Fruit fly (Drosophila melanogaster) whole organism, embryonic: ENCODE data around the gene gl.

Source experiments
- Atf-2 ChIP-seq: fragments of 200-800 bp; sonication (Bioruptor generic); optimal IDR thresholded peaks from 2 replicates; lab custom pipeline; 2016; ENCODE audit warnings: missing biosample characterization, missing genetic modification characterization
- Blimp-1 ChIP-seq: fragments of 200-800 bp; sonication (Bioruptor generic); optimal IDR thresholded peaks from 3 replicates; lab custom pipeline; 2018; ENCODE audit warnings: missing biosample characterization, missing genetic modification characterization, mild to moderate bottlenecking, moderate library complexity, missing genetic modification reagents
- CG10431 ChIP-seq: fragments of 200-800 bp; sonication (Bioruptor generic); optimal IDR thresholded peaks from 3 replicates; lab custom pipeline; 2018; ENCODE audit warnings: missing biosample characterization, mild to moderate bottlenecking, missing genetic modification characterization
- CG10462 ChIP-seq: fragments of 200-800 bp; sonication (Bioruptor generic); optimal IDR thresholded peaks from 2 replicates; lab custom pipeline; 2016; ENCODE audit warnings: missing biosample characterization, missing genetic modification characterization
- CG10543 ChIP-seq: fragments of 200-800 bp; sonication (Bioruptor generic); optimal IDR thresholded peaks from 3 replicates; lab custom pipeline; 2017; ENCODE audit warnings: missing biosample characterization, mild to moderate bottlenecking, missing genetic modification characterization, moderate library complexity
- CG11456 ChIP-seq: fragments of 200-800 bp; sonication (Bioruptor generic); IDR thresholded peaks from 3 replicates; pipeline ENCODE4 v1.3.6; 2022; ENCODE audit warnings: missing biosample characterization, missing genetic modification characterization
- CG12104 ChIP-seq: fragments of 200-800 bp; sonication (Bioruptor generic); optimal IDR thresholded peaks from 3 replicates; lab custom pipeline; 2016; ENCODE audit warnings: missing biosample characterization, missing genetic modification characterization
- CG14441 ChIP-seq: fragments of 200-800 bp; sonication (Bioruptor generic); IDR thresholded peaks from 2 replicates; pipeline ENCODE4 v1.3.6; 2022; ENCODE audit warnings: missing biosample characterization, missing genetic modification characterization
- CG16813 ChIP-seq: fragments of 200-800 bp; sonication (Bioruptor generic); IDR thresholded peaks from 3 replicates; pipeline ENCODE4 v1.3.6; 2022; ENCODE audit warnings: missing biosample characterization, missing genetic modification characterization; ENCODE audit not compliant: partially characterized antibody
- CG17359 ChIP-seq: fragments of 200-800 bp; sonication (Bioruptor generic); optimal IDR thresholded peaks from 3 replicates; lab custom pipeline; 2018; ENCODE audit warnings: missing biosample characterization, mild to moderate bottlenecking, missing genetic modification characterization, moderate library complexity
- CG1792 ChIP-seq: fragments of 200-800 bp; sonication (Bioruptor generic); optimal IDR thresholded peaks from 2 replicates; lab custom pipeline; 2016; ENCODE audit warnings: missing biosample characterization, missing genetic modification characterization
- CG18011 ChIP-seq: fragments of 200-800 bp; sonication (Bioruptor generic); optimal IDR thresholded peaks from 2 replicates; lab custom pipeline; 2017; ENCODE audit warnings: missing biosample characterization, missing genetic modification characterization, mild to moderate bottlenecking, moderate library complexity, missing genotype
- CG1832 ChIP-seq: fragments of 200-800 bp; sonication (Bioruptor generic); optimal IDR thresholded peaks from 2 replicates; lab custom pipeline; 2017; ENCODE audit warnings: missing biosample characterization, mild to moderate bottlenecking, missing genetic modification characterization, inconsistent platforms
- CG2678 ChIP-seq: fragments of 200-800 bp; sonication (Bioruptor generic); optimal IDR thresholded peaks from 3 replicates; lab custom pipeline; 2019; ENCODE audit warnings: missing biosample characterization, mild to moderate bottlenecking, missing genetic modification characterization, moderate library complexity
- CG3065 ChIP-seq: fragments of 200-800 bp; sonication (Bioruptor generic); optimal IDR thresholded peaks from 2 replicates; lab custom pipeline; 2016; ENCODE audit warnings: missing biosample characterization, missing genetic modification characterization
- CG31388 ChIP-seq: fragments of 200-800 bp; sonication (Bioruptor generic); optimal IDR thresholded peaks from 2 replicates; lab custom pipeline; 2016; ENCODE audit warnings: missing biosample characterization, missing genetic modification characterization
- CG34224 ChIP-seq: fragments of 200-800 bp; sonication (Bioruptor generic); IDR thresholded peaks from 3 replicates; pipeline ENCODE4 v1.3.6; 2022; ENCODE audit warnings: missing biosample characterization, missing genetic modification characterization; ENCODE audit not compliant: partially characterized antibody
- CG3995 ChIP-seq: fragments of 200-800 bp; sonication (Bioruptor generic); optimal IDR thresholded peaks from 3 replicates; lab custom pipeline; 2016; ENCODE audit warnings: missing biosample characterization, missing genetic modification characterization
- CG4328 ChIP-seq: fragments of 200-800 bp; sonication (Bioruptor generic); optimal IDR thresholded peaks from 3 replicates; lab custom pipeline; 2017; ENCODE audit warnings: missing biosample characterization, missing genetic modification reagents, missing genetic modification characterization
- CG4617 ChIP-seq: fragments of 200-800 bp; sonication (Bioruptor generic); optimal IDR thresholded peaks from 3 replicates; lab custom pipeline; 2016; ENCODE audit warnings: missing biosample characterization, missing genetic modification characterization, borderline replicate concordance
- CG5245 ChIP-seq: fragments of 200-800 bp; sonication (Bioruptor generic); optimal IDR thresholded peaks from 3 replicates; lab custom pipeline; 2016; ENCODE audit warnings: missing biosample characterization, missing genetic modification characterization
- CG7839 ChIP-seq: fragments of 200-800 bp; sonication (Bioruptor generic); optimal IDR thresholded peaks from 3 replicates; lab custom pipeline; 2018; ENCODE audit warnings: missing biosample characterization, mild to moderate bottlenecking, missing genetic modification characterization, moderate library complexity
- CG8388 ChIP-seq: fragments of 200-800 bp; sonication (Bioruptor generic); optimal IDR thresholded peaks from 2 replicates; lab custom pipeline; 2019; ENCODE audit warnings: missing biosample characterization, mild to moderate bottlenecking, missing genetic modification characterization, moderate library complexity
- CTCF ChIP-seq: fragments of 200-800 bp; sonication (Bioruptor generic); optimal IDR thresholded peaks from 2 replicates; lab custom pipeline; 2017; ENCODE audit warnings: missing biosample characterization, mild to moderate bottlenecking, missing genetic modification characterization, moderate library complexity
- CrebB ChIP-seq: fragments of 200-800 bp; sonication (Bioruptor generic); optimal IDR thresholded peaks from 3 replicates; lab custom pipeline; 2018; ENCODE audit warnings: missing biosample characterization, mild to moderate bottlenecking, missing genetic modification characterization
- Dek ChIP-seq: fragments of 200-800 bp; sonication (Bioruptor generic); optimal IDR thresholded peaks from 3 replicates; lab custom pipeline; 2019; ENCODE audit warnings: missing biosample characterization, mild to moderate bottlenecking, missing genetic modification characterization, moderate library complexity
- Dip2 ChIP-seq: fragments of 200-800 bp; sonication (Bioruptor generic); IDR thresholded peaks from 2 replicates; pipeline ENCODE4 v1.3.6; 2022; ENCODE audit warnings: missing biosample characterization, missing genetic modification characterization
- E2f1 ChIP-seq: fragments of 200-800 bp; sonication (Bioruptor generic); IDR thresholded peaks from 2 replicates; pipeline ENCODE4 v1.3.6; 2022; ENCODE audit warnings: missing biosample characterization, missing genetic modification characterization
- HLHmδ ChIP-seq: fragments of 200-800 bp; sonication (Bioruptor generic); optimal IDR thresholded peaks from 2 replicates; lab custom pipeline; 2018; ENCODE audit warnings: missing biosample characterization, mild to moderate bottlenecking, missing genetic modification characterization, moderate library complexity
- Hr51 ChIP-seq, 2 experiments: fragments of 200-800 bp; sonication (Bioruptor generic); optimal IDR thresholded peaks; 2 replicates in 1 of 2; 3 replicates in 1 of 2; lab custom pipeline; 2016 to 2018; ENCODE audit warnings: missing biosample characterization in 2 of 2, missing genetic modification characterization in 2 of 2, mild to moderate bottlenecking in 1 of 2, moderate library complexity in 1 of 2
- MBD-R2 ChIP-seq: fragments of 200-800 bp; sonication (Bioruptor generic); IDR thresholded peaks from 2 replicates; pipeline ENCODE4 v1.3.6; 2022; ENCODE audit warnings: missing biosample characterization, missing genetic modification characterization
- Max ChIP-seq: fragments of 200-800 bp; sonication (Bioruptor generic); optimal IDR thresholded peaks from 2 replicates; lab custom pipeline; 2016; ENCODE audit warnings: missing biosample characterization, mild to moderate bottlenecking, missing genetic modification characterization
- Tbp ChIP-seq: fragments of >200 bp; optimal IDR thresholded peaks from 2 replicates; lab custom pipeline; 2018; ENCODE audit warnings: missing biosample characterization, missing genetic modification characterization
- ato ChIP-seq: fragments of 200-800 bp; sonication (Bioruptor generic); IDR thresholded peaks from 2 replicates; pipeline ENCODE4 v1.3.6; 2022; ENCODE audit warnings: missing biosample characterization, missing genetic modification characterization; ENCODE audit not compliant: partially characterized antibody
- btn ChIP-seq: fragments of 200-800 bp; sonication (Bioruptor generic); optimal IDR thresholded peaks from 2 replicates; lab custom pipeline; 2016; ENCODE audit warnings: missing biosample characterization, missing genetic modification characterization
- dati ChIP-seq: fragments of 200-800 bp; sonication (Bioruptor generic); IDR thresholded peaks from 2 replicates; pipeline ENCODE4 v1.3.6; 2022; ENCODE audit warnings: missing biosample characterization, missing genetic modification characterization
- ewg ChIP-seq: fragments of 200-800 bp; sonication (Bioruptor generic); optimal IDR thresholded peaks from 3 replicates; lab custom pipeline; 2017; ENCODE audit warnings: mild to moderate bottlenecking, missing biosample characterization, missing genetic modification reagents, missing genetic modification characterization
- ftz-f1 ChIP-seq: fragments of 200-800 bp; sonication (Bioruptor generic); optimal IDR thresholded peaks from 2 replicates; lab custom pipeline; 2016; ENCODE audit warnings: missing biosample characterization, missing genetic modification characterization
- gce ChIP-seq: fragments of 200-800 bp; sonication (Bioruptor generic); IDR thresholded peaks from 3 replicates; pipeline ENCODE4 v1.3.6; 2022; ENCODE audit warnings: missing biosample characterization, missing genetic modification characterization
- gem ChIP-seq: fragments of 200-800 bp; sonication (Bioruptor generic); optimal IDR thresholded peaks from 2 replicates; lab custom pipeline; 2019; ENCODE audit warnings: missing biosample characterization, mild to moderate bottlenecking, missing genetic modification characterization, moderate library complexity
- grn ChIP-seq: fragments of 200-800 bp; sonication (Bioruptor generic); optimal IDR thresholded peaks from 3 replicates; lab custom pipeline; 2017; ENCODE audit warnings: missing biosample characterization, missing genetic modification characterization
- gsb ChIP-seq: fragments of 200-800 bp; sonication (Bioruptor generic); IDR thresholded peaks from 2 replicates; pipeline ENCODE4 v1.3.6; 2022; ENCODE audit warnings: missing biosample characterization, missing genetic modification characterization
- gsb-n ChIP-seq: fragments of 200-800 bp; sonication (Bioruptor generic); optimal IDR thresholded peaks from 3 replicates; lab custom pipeline; 2018; ENCODE audit warnings: missing biosample characterization, mild to moderate bottlenecking, missing genetic modification characterization
- nmo ChIP-seq: fragments of 200-800 bp; sonication (Bioruptor generic); optimal IDR thresholded peaks from 2 replicates; lab custom pipeline; 2018; ENCODE audit warnings: missing biosample characterization, mild to moderate bottlenecking, missing genetic modification characterization, moderate library complexity
- nom ChIP-seq: fragments of 200-800 bp; sonication (Bioruptor generic); optimal IDR thresholded peaks from 2 replicates; lab custom pipeline; 2017; ENCODE audit warnings: missing biosample characterization, missing genetic modification characterization, mild to moderate bottlenecking, moderate library complexity, missing genetic modification reagents
- sima ChIP-seq: fragments of 200-800 bp; sonication (Bioruptor generic); optimal IDR thresholded peaks from 2 replicates; lab custom pipeline; 2016; ENCODE audit warnings: missing biosample characterization, missing genetic modification characterization
- tap ChIP-seq: fragments of 200-800 bp; optimal IDR thresholded peaks from 3 replicates; lab custom pipeline; 2019; ENCODE audit warnings: missing biosample characterization, mild to moderate bottlenecking, missing genetic modification characterization, moderate library complexity
- tup ChIP-seq: fragments of 200-800 bp; sonication (Bioruptor generic); optimal IDR thresholded peaks from 2 replicates; lab custom pipeline; 2016; ENCODE audit warnings: missing biosample characterization, mild to moderate bottlenecking, missing genetic modification characterization, moderate library complexity
- vfl ChIP-seq: fragments of 200-800 bp; sonication (Bioruptor generic); optimal IDR thresholded peaks from 2 replicates; lab custom pipeline; 2016; ENCODE audit warnings: missing biosample characterization, missing genetic modification characterization
- zf30C ChIP-seq: fragments of 200-800 bp; sonication (Bioruptor generic); optimal IDR thresholded peaks from 3 replicates; lab custom pipeline; 2018; ENCODE audit warnings: missing biosample characterization, mild to moderate bottlenecking, missing genetic modification characterization

gl gene

DNA sequence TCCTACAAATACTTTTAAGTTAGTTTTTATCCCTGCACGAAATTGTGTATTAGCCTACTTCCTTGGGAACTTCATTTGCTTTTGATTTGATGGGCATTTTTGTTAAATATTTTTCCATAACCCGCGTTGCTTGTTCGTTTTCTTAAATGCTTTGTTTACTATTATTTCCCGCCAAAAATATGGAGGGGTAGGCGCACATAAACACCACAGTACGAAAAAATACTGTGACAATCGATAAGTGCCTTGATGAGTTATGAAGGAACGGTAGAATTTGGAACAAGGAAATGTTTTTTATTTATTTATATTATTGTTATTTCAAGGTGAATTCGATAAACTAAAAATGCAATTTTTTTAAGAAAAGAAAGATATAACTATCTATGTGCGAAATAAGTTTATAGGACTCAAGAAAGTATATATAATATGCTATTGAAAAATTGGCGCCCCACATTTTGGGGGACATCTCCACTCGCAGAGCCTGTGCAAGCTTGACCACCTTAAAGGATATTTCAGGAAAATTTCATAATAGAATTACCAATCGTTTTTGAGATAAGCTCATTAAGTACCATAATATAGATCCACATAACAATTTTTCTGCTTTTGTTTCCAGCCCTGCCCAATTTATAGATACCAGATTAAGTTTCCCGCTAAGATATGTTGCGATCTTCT, 6.4 kb downstream of the gl start, which contains the start of the genes WRNexo and Nup43 (continued):
- no peak for TF ChIP-seq CG10431 (GFP tag; lab: Kevin White, UChicago)
- TF ChIP-seq nom (GFP tag; lab: Kevin White, UChicago): no peak
- no peak for TF ChIP-seq ewg (GFP tag; lab: Kevin White, UChicago)
- no peak for TF ChIP-seq CrebB (tag; lab: Kevin White, UChicago)
- TF ChIP-seq CG3065: no peak
- no peak for TF ChIP-seq CG4617
- no peak for TF ChIP-seq Blimp-1
- no peak for TF ChIP-seq CG2678 (tag; lab: Kevin White, UChicago)
- TF ChIP-seq Tbp (GFP tag; lab: Kevin White, UChicago): no peak
- peak; percentile 21; the same call in 1 of the 2 replicates for TF ChIP-seq CG14441 (GFP tag; lab: Robert Waterston, UW)
- TF ChIP-seq CG31388 (GFP tag; lab: Kevin White, UChicago): no peak
- TF ChIP-seq gce (GFP tag; lab: Robert Waterston, UW): no peak
- TF ChIP-seq zf30C (GFP tag; lab: Kevin White, UChicago): no peak
- TF ChIP-seq Max (GFP tag; lab: Kevin White, UChicago): no peak
- TF ChIP-seq CG10543: no peak
- TF ChIP-seq tup (GFP tag; lab: Kevin White, UChicago): no peak
- TF ChIP-seq ftz-f1 (GFP tag; lab: Kevin White, UChicago): no peak
- peak; percentile 17; the same call in 1 of the 3 replicates for TF ChIP-seq CG11456
- TF ChIP-seq CTCF (GFP tag; lab: Kevin White, UChicago): no peak
- no peak for TF ChIP-seq MBD-R2
- TF ChIP-seq CG10462 (GFP tag; lab: Kevin White, UChicago): peak; percentile 19
- TF ChIP-seq tap (tag; lab: Kevin White, UChicago): no peak
- TF ChIP-seq nmo (GFP tag; lab: Kevin White, UChicago): peak; percentile 71
- TF ChIP-seq gsb (GFP tag; lab: Robert Waterston, UW): no peak
- no peak for TF ChIP-seq btn (GFP tag; lab: Kevin White, UChicago)
- peak; percentile 2 for TF ChIP-seq vfl (GFP tag; lab: Kevin White, UChicago)
- no peak for TF ChIP-seq sima (GFP tag; lab: Kevin White, UChicago)
- no peak for TF ChIP-seq CG5245 (GFP tag; lab: Kevin White, UChicago)
- TF ChIP-seq gsb-n (tag; lab: Kevin White, UChicago): no peak
- no peak for TF ChIP-seq Atf-2 (GFP tag; lab: Kevin White, UChicago)
- TF ChIP-seq Hr51 (GFP tag; optimal IDR thresholded peaks at IDR 0.05; lab: Kevin White, UChicago): no peak
- peak; percentile 9 for TF ChIP-seq CG1792 (GFP tag; lab: Kevin White, UChicago)
- no peak for TF ChIP-seq CG16813 (GFP tag; lab: Robert Waterston, UW)
- TF ChIP-seq CG4328 (GFP tag; lab: Kevin White, UChicago): no peak
- TF ChIP-seq CG1832 (GFP tag; lab: Kevin White, UChicago): no peak
- TF ChIP-seq HLHmδ: no peak
- no peak for TF ChIP-seq Dip2 (GFP tag; lab: Robert Waterston, UW)
- no peak for TF ChIP-seq CG12104 (GFP tag; lab: Kevin White, UChicago)
- TF ChIP-seq CG7839 (tag; lab: Kevin White, UChicago): peak; percentile 45
- TF ChIP-seq grn (GFP tag; lab: Kevin White, UChicago): no peak
- TF ChIP-seq CG8388 (GFP tag; lab: Kevin White, UChicago): no peak
- TF ChIP-seq gem (tag; lab: Kevin White, UChicago): peak; percentile 61
- no peak for TF ChIP-seq dati
- peak; percentile 15 for TF ChIP-seq CG18011 (GFP tag; lab: Kevin White, UChicago)
- TF ChIP-seq ato (GFP tag; lab: Robert Waterston, UW): no peak
- no peak for TF ChIP-seq CG17359 (tag; lab: Kevin White, UChicago)
- TF ChIP-seq Dek (tag; lab: Kevin White, UChicago): no peak
- TF ChIP-seq CG3995: peak; percentile 28
- TF ChIP-seq CG34224 (GFP tag; lab: Robert Waterston, UW): no peak
- TF ChIP-seq E2f1: peak; percentile 75
